Worm (Caenorhabditis elegans) whole organism, early embryonic: ENCODE results near the gene K01A6.4.

ENCODE experiments used
- ama-1 ChIP-seq: fragments of 150-350 bp; optimal IDR thresholded peaks from 2 replicates; lab custom pipeline; 2014
- ceh-13 ChIP-seq: fragments of 200-800 bp; sonication (Bioruptor generic); optimal IDR thresholded peaks from 2 replicates; lab custom pipeline; 2018; ENCODE audit warnings: mild to moderate bottlenecking, missing genetic modification characterization, missing compliant biosample characterization
- ets-7 ChIP-seq: sonication (generic microtip); optimal IDR thresholded peaks from 2 replicates; lab custom pipeline; 2016; ENCODE audit warnings: missing genotype, missing genetic modification characterization, missing compliant biosample characterization
- flt-1 ChIP-seq: fragments of 200-800 bp; sonication (Bioruptor generic); IDR thresholded peaks from 2 replicates; pipeline ENCODE4 v1.3.6; 2022; ENCODE audit warnings: missing genetic modification characterization, missing compliant biosample characterization
- scrt-1 ChIP-seq: fragments of 200-800 bp; sonication (Bioruptor generic); IDR thresholded peaks from 2 replicates; pipeline ENCODE4 v1.3.6; 2022; ENCODE audit warnings: missing genetic modification characterization, missing compliant biosample characterization
- tbx-11 ChIP-seq: fragments of 200-800 bp; sonication (Bioruptor generic); IDR thresholded peaks from 2 replicates; pipeline ENCODE4 v1.3.6; 2022; ENCODE audit warnings: missing genetic modification characterization, missing compliant biosample characterization

- TF ChIP-seq tbx-11 (GFP tag; lab: Robert Waterston, UW) (no peak), ama-1 (lab: Kevin White, UChicago) (no peak), scrt-1 (no peak), flt-1 (GFP tag; lab: Robert Waterston, UW) (no peak), ceh-13 (GFP tag; lab: Kevin White, UChicago) (no peak), ets-7 (tag; lab: Kevin White, UChicago) (no peak)
These were observed 2.8 kb downstream of the K01A6.4 start, which contains the start of gene K01A6.8 for ce11 chrIV:11737269-11737668.
